Worm (Caenorhabditis elegans): ENCODE data around the gene lin-18.

DNA sequence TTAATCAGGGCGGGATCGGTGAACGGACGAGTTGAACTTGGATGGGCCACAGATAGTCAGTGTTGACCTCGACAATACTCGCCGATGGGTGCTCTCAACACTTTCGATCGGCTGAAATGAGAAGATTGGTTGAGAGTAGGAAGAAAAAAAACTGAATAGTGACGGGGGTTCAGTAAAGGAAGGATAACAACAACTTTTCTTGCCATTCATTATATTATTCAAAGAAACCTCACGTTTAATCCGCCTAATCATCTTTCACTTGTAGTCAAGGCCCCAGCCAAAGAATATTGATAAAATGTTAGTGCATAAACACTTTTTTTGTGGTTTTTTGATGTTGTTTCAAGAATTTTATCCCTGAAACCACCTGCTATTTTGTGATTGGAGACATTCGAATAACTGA is 16.1 kb upstream of the lin-18 start, which contains the start of gene T19D2.13:
- TF ChIP-seq egl-27 (tag; optimal IDR thresholded peaks at IDR 0.05) (no peak), lsy-2 (tag; optimal IDR thresholded peaks at IDR 0.05) (no peak), nhr-42 (GFP tag; IDR thresholded peaks at IDR 0.05) (no peak), nhr-28 (tag; optimal IDR thresholded peaks at IDR 0.05) (no peak), mdl-1 (tag; optimal IDR thresholded peaks at IDR 0.05) (no peak), aly-2 (tag; optimal IDR thresholded peaks at IDR 0.05) (no peak), ztf-11 (tag; optimal IDR thresholded peaks at IDR 0.05) (no peak), mdt-29 (GFP tag; IDR thresholded peaks at IDR 0.05) (no peak), unc-39 (tag; optimal IDR thresholded peaks at IDR 0.05) (no peak), zfp-3 (GFP tag; conservative IDR thresholded peaks at IDR 0.05) (no peak), skn-1 (tag; optimal IDR thresholded peaks at IDR 0.05) (no peak), fos-1 (tag; optimal IDR thresholded peaks at IDR 0.05) (no peak)
